Worm (Caenorhabditis elegans) whole organism, L4/young adult: ENCODE measurements around the gene F15D4.6.

Experiments
- W03F9.2 ChIP-seq: fragments of 150-350 bp; optimal IDR thresholded peaks from 2 replicates; lab custom pipeline; 2014; ENCODE audit warnings: missing biosample characterization, missing genetic modification characterization
- dao-5 ChIP-seq: sonication (generic microtip); optimal IDR thresholded peaks from 2 replicates; lab custom pipeline; 2016; ENCODE audit warnings: missing genotype, missing genetic modification characterization, moderate library complexity, missing compliant biosample characterization
- him-1 ChIP-seq: sonication (generic microtip); optimal IDR thresholded peaks from 2 replicates; lab custom pipeline; 2016; ENCODE audit warnings: missing genotype, missing genetic modification reagents, missing genetic modification characterization, missing compliant biosample characterization

- TF ChIP-seq W03F9.2 (tag; lab: Kevin White, UChicago): peak; percentile 53
- no peak for TF ChIP-seq dao-5 (tag; lab: Kevin White, UChicago)
- peak; percentile 87 for TF ChIP-seq him-1
Observed at ce11 chrII:13199674-13200215, 49.2 kb upstream of the F15D4.6 start, which contains the start of gene btf-1.
